Worm (Caenorhabditis elegans) whole organism, L4 larva: ENCODE data around the gene str-170.

Experiments used
- F10B5.3 ChIP-seq: sonication (generic microtip); optimal IDR thresholded peaks from 2 replicates; lab custom pipeline; 2016; ENCODE audit warnings: mild to moderate bottlenecking, missing genetic modification characterization, missing compliant biosample characterization
- F26F4.8 ChIP-seq: fragments of 200-800 bp; sonication (Bioruptor generic); conservative IDR thresholded peaks from 2 replicates; pipeline ENCODE4 v1.3.6; 2022; ENCODE audit warnings: missing genetic modification characterization, missing compliant biosample characterization
- T26A8.4 ChIP-seq: fragments of 200-800 bp; sonication (Bioruptor generic); IDR thresholded peaks from 2 replicates; pipeline ENCODE4 v1.3.6; 2022; ENCODE audit warnings: missing genetic modification characterization, missing compliant biosample characterization
- Y105C5A.15 ChIP-seq: fragments of 200-800 bp; sonication (Bioruptor generic); IDR thresholded peaks from 2 replicates; pipeline ENCODE4 v1.3.6; 2022; ENCODE audit warnings: missing genetic modification characterization, missing compliant biosample characterization
- Y75B8A.6 ChIP-seq: fragments of 200-800 bp; sonication (Bioruptor generic); IDR thresholded peaks from 2 replicates; pipeline ENCODE4 v1.3.6; 2022; ENCODE audit warnings: missing genetic modification reagents, missing genetic modification characterization, missing compliant biosample characterization
- ZK546.5 ChIP-seq, 2 experiments: sonication (generic microtip); optimal IDR thresholded peaks; 2 replicates each; lab custom pipeline; 2017; ENCODE audit warnings: missing biosample characterization in 2 of 2, missing genetic modification characterization in 2 of 2
- aha-1 ChIP-seq: fragments of 150-350 bp; peaks from one replicate; lab custom pipeline; 2014; ENCODE audit warnings: missing biosample characterization, missing genetic modification characterization
- aly-2 ChIP-seq: sonication (generic microtip); optimal IDR thresholded peaks from 2 replicates; lab custom pipeline; 2018; ENCODE audit warnings: missing biosample characterization, missing genetic modification characterization
- ceh-28 ChIP-seq: fragments of 150-350 bp; optimal IDR thresholded peaks from 2 replicates; lab custom pipeline; 2014; ENCODE audit warnings: missing biosample characterization, missing genetic modification reagents, missing genetic modification characterization
- ceh-32 ChIP-seq: sonication (generic microtip); optimal IDR thresholded peaks from 2 replicates; lab custom pipeline; 2016; ENCODE audit warnings: mild to moderate bottlenecking, missing genetic modification characterization, missing compliant biosample characterization; ENCODE audit not compliant: poor library complexity
- ceh-62 ChIP-seq: sonication (generic microtip); optimal IDR thresholded peaks from 2 replicates; lab custom pipeline; 2017; ENCODE audit warnings: missing biosample characterization, missing genetic modification characterization
- ceh-82 ChIP-seq: sonication (generic microtip); optimal IDR thresholded peaks from 2 replicates; lab custom pipeline; 2017; ENCODE audit warnings: missing biosample characterization, missing genetic modification characterization
- daf-12 ChIP-seq: fragments of 150-350 bp; optimal IDR thresholded peaks from 2 replicates; lab custom pipeline; 2014; ENCODE audit warnings: missing biosample characterization, missing genetic modification reagents, missing genetic modification characterization
- daf-16 ChIP-seq, 3 experiments: sonication (generic microtip); optimal IDR thresholded peaks; 2 replicates each; lab custom pipeline; 2016 to 2017; ENCODE audit warnings: missing genetic modification characterization in 3 of 3, missing genetic modification reagents in 3 of 3, mild to moderate bottlenecking in 2 of 3, missing compliant biosample characterization in 2 of 3, missing biosample characterization in 1 of 3, moderate library complexity in 1 of 3
- daf-19 ChIP-seq: fragments of 200-800 bp; sonication (Bioruptor generic); conservative IDR thresholded peaks from 2 replicates; pipeline ENCODE4 v1.3.6; 2022; ENCODE audit warnings: missing genetic modification characterization, missing compliant biosample characterization
- daf-8 ChIP-seq: fragments of 200-800 bp; sonication (Bioruptor generic); IDR thresholded peaks from 2 replicates; pipeline ENCODE4 v1.3.6; 2022; ENCODE audit warnings: missing genetic modification characterization, missing compliant biosample characterization
- dmd-8 ChIP-seq: fragments of 200-800 bp; sonication (Bioruptor generic); IDR thresholded peaks from 2 replicates; pipeline ENCODE4 v1.3.6; 2022; ENCODE audit warnings: missing genetic modification characterization, missing compliant biosample characterization
- dmd-9 ChIP-seq: fragments of 200-800 bp; sonication (Bioruptor generic); IDR thresholded peaks from 2 replicates; pipeline ENCODE4 v1.3.6; 2022; ENCODE audit warnings: missing genetic modification reagents, missing genetic modification characterization, missing compliant biosample characterization
- dve-1 ChIP-seq: sonication (generic microtip); optimal IDR thresholded peaks from 2 replicates; lab custom pipeline; 2017; ENCODE audit warnings: antibody characterized with exemption, mild to moderate bottlenecking, missing genetic modification characterization, missing compliant biosample characterization; ENCODE audit not compliant: insufficient read depth
- hlh-11 ChIP-seq: fragments of 200-800 bp; sonication (Bioruptor generic); optimal IDR thresholded peaks from 2 replicates; lab custom pipeline; 2018; ENCODE audit warnings: mild to moderate bottlenecking, missing genetic modification characterization, missing compliant biosample characterization
- hlh-30 ChIP-seq: sonication (generic microtip); optimal IDR thresholded peaks from 2 replicates; lab custom pipeline; 2017; ENCODE audit warnings: antibody characterized with exemption, mild to moderate bottlenecking, missing genetic modification characterization, missing compliant biosample characterization; ENCODE audit not compliant: insufficient read depth
- lin-13 ChIP-seq: fragments of 150-350 bp; optimal IDR thresholded peaks from 2 replicates; lab custom pipeline; 2014; ENCODE audit warnings: missing biosample characterization, missing genetic modification reagents, missing genetic modification characterization
- lin-15B ChIP-seq: fragments of 150-350 bp; sonication (generic microtip); optimal IDR thresholded peaks from 3 replicates; lab custom pipeline; 2014; ENCODE audit warnings: missing biosample characterization, missing genetic modification characterization
- lin-38 ChIP-seq: fragments of 200-800 bp; sonication (Bioruptor generic); IDR thresholded peaks from 2 replicates; pipeline ENCODE4 v1.3.6; 2022; ENCODE audit warnings: missing genetic modification reagents, missing genetic modification characterization, missing compliant biosample characterization
- lin-39 ChIP-seq: fragments of 150-350 bp; optimal IDR thresholded peaks from 2 replicates; lab custom pipeline; 2014; ENCODE audit warnings: missing biosample characterization, missing genetic modification reagents, missing genetic modification characterization
- madf-5 ChIP-seq, 2 experiments: fragments of 200-800 bp; sonication (Bioruptor generic); IDR thresholded peaks; 2 replicates each; pipeline ENCODE4 v1.3.6; 2022; ENCODE audit warnings: missing compliant biosample characterization in 2 of 2, missing genetic modification characterization in 2 of 2
- madf-9 ChIP-seq: fragments of 200-800 bp; sonication (Bioruptor generic); conservative IDR thresholded peaks from 2 replicates; pipeline ENCODE4 v1.3.6; 2022; ENCODE audit warnings: missing genetic modification reagents, missing genetic modification characterization, missing compliant biosample characterization
- mes-2 ChIP-seq: sonication (generic microtip); optimal IDR thresholded peaks from 2 replicates; lab custom pipeline; 2016; ENCODE audit warnings: missing genotype, mild to moderate bottlenecking, missing genetic modification characterization, missing compliant biosample characterization; ENCODE audit not compliant: poor library complexity, severe bottlenecking
- nhr-28 ChIP-seq: fragments of 150-350 bp; optimal IDR thresholded peaks from 2 replicates; lab custom pipeline; 2014; ENCODE audit warnings: missing biosample characterization, missing genetic modification characterization
- nhr-42 ChIP-seq: fragments of 200-800 bp; sonication (Bioruptor generic); IDR thresholded peaks from 2 replicates; pipeline ENCODE4 v1.3.6; 2022; ENCODE audit warnings: missing genetic modification characterization, missing compliant biosample characterization
- nhr-77 ChIP-seq: fragments of 150-350 bp; optimal IDR thresholded peaks from 2 replicates; lab custom pipeline; 2014; ENCODE audit warnings: missing biosample characterization, missing genetic modification characterization
- pqm-1 ChIP-seq: sonication (generic microtip); optimal IDR thresholded peaks from 2 replicates; lab custom pipeline; 2017; ENCODE audit warnings: missing biosample characterization, missing genetic modification characterization
- saeg-2 ChIP-seq: fragments of 200-800 bp; sonication (Bioruptor generic); IDR thresholded peaks from 2 replicates; pipeline ENCODE4 v1.3.6; 2022; ENCODE audit warnings: missing genetic modification reagents, missing genetic modification characterization, missing compliant biosample characterization
- set-16 ChIP-seq: fragments of 200-800 bp; sonication (Bioruptor generic); IDR thresholded peaks from 2 replicates; pipeline ENCODE4 v1.3.6; 2022; ENCODE audit warnings: missing genetic modification reagents, missing genetic modification characterization, missing compliant biosample characterization
- snpc-1.2 ChIP-seq: fragments of 200-800 bp; sonication (Bioruptor generic); IDR thresholded peaks from 2 replicates; pipeline ENCODE4 v1.3.6; 2022; ENCODE audit warnings: missing genetic modification reagents, missing genetic modification characterization, missing compliant biosample characterization
- unc-39 ChIP-seq: sonication (generic microtip); optimal IDR thresholded peaks from 2 replicates; lab custom pipeline; 2017; ENCODE audit warnings: missing biosample characterization, missing genetic modification characterization
- vab-7 ChIP-seq: fragments of 200-800 bp; sonication (Bioruptor generic); IDR thresholded peaks from 2 replicates; pipeline ENCODE4 v1.3.6; 2022; ENCODE audit warnings: missing genetic modification reagents, missing genetic modification characterization, missing compliant biosample characterization
- zfp-3 ChIP-seq: fragments of 200-800 bp; sonication (Bioruptor generic); conservative IDR thresholded peaks from 2 replicates; pipeline ENCODE4 v1.3.6; 2022; ENCODE audit warnings: missing genetic modification reagents, missing genetic modification characterization, missing compliant biosample characterization
- zip-11 ChIP-seq: fragments of 200-800 bp; sonication (Bioruptor generic); IDR thresholded peaks from 2 replicates; pipeline ENCODE4 v1.3.6; 2022; ENCODE audit warnings: missing genetic modification characterization, missing compliant biosample characterization

str-170 gene

ce11 chrIV:4858573-4858972, 18.6 kb upstream of the str-170 start, which contains the start of gene Y17G9A.3:
Gene Y17G9A.3, minus strand, starts transcription at chrIV:4858673.
- TF ChIP-seq daf-16 (GFP tag; optimal IDR thresholded peaks at IDR 0.05; lab: Kevin White, UChicago): no peak
- no peak for TF ChIP-seq daf-16 (tag; optimal IDR thresholded peaks at IDR 0.05; lab: Kevin White, UChicago)
- TF ChIP-seq dve-1 (tag; lab: Kevin White, UChicago): no peak
- no peak for TF ChIP-seq lin-38
- no peak for TF ChIP-seq aly-2 (tag; lab: Kevin White, UChicago)
- no peak for TF ChIP-seq unc-39
- TF ChIP-seq pqm-1: no peak
- TF ChIP-seq daf-8: no peak
- TF ChIP-seq ceh-28 (tag; lab: Kevin White, UChicago): no peak
- no peak for TF ChIP-seq zfp-3
- TF ChIP-seq lin-39 (tag; lab: Kevin White, UChicago): no peak
- TF ChIP-seq daf-12 (tag; lab: Kevin White, UChicago): no peak
- TF ChIP-seq saeg-2 (GFP tag; lab: Robert Waterston, UW): no peak
- TF ChIP-seq ceh-32 (tag; lab: Kevin White, UChicago): no peak
- no peak for TF ChIP-seq madf-5 (GFP tag; IDR thresholded peaks at IDR 0.05; lab: Robert Waterston, UW)
- no peak for TF ChIP-seq zip-11
- TF ChIP-seq T26A8.4 (GFP tag; lab: Robert Waterston, UW): no peak

- no peak for TF ChIP-seq zfp-3
- TF ChIP-seq unc-39: no peak
- no peak for TF ChIP-seq madf-9 (GFP tag; lab: Robert Waterston, UW)
- TF ChIP-seq vab-7 (GFP tag; lab: Robert Waterston, UW): no peak
Observed at ce11 chrIV:4861449-4861848, 15.8 kb upstream of the str-170 start, which contains the start of the genes Y17G9A.4 and str-173. Gene Y17G9A.4, minus strand, starts transcription at chrIV:4861549. Gene str-173, plus strand, starts transcription at chrIV:4861773.

ce11 chrIV:4864524-4864923, 12.7 kb upstream of the str-170 start:
- peak; percentile 94 for TF ChIP-seq snpc-1.2 (GFP tag; lab: Robert Waterston, UW)
- TF ChIP-seq hlh-11 (tag; lab: Kevin White, UChicago): no peak
- no peak for TF ChIP-seq hlh-30 (tag; lab: Kevin White, UChicago)
- TF ChIP-seq ZK546.5 (tag; optimal IDR thresholded peaks at IDR 0.05; lab: Kevin White, UChicago): no peak
- no peak for TF ChIP-seq lin-13
- no peak for TF ChIP-seq nhr-42 (GFP tag; lab: Robert Waterston, UW)
- TF ChIP-seq ceh-62 (tag; lab: Kevin White, UChicago): no peak
- TF ChIP-seq daf-8: no peak

- TF ChIP-seq F10B5.3 (tag; lab: Kevin White, UChicago): no peak
- no peak for TF ChIP-seq nhr-28 (tag; lab: Kevin White, UChicago)
- TF ChIP-seq zfp-3: no peak
- TF ChIP-seq Y75B8A.6: no peak
- TF ChIP-seq F26F4.8 (GFP tag; lab: Robert Waterston, UW): no peak
- TF ChIP-seq mes-2 (tag; lab: Kevin White, UChicago): no peak
- TF ChIP-seq aha-1 (tag; lab: Kevin White, UChicago): no peak
- no peak for TF ChIP-seq ceh-82 (tag; lab: Kevin White, UChicago)
- TF ChIP-seq Y105C5A.15 (GFP tag; lab: Robert Waterston, UW): no peak
- TF ChIP-seq dmd-8 (GFP tag; lab: Robert Waterston, UW): no peak
- no peak for TF ChIP-seq lin-15B
- TF ChIP-seq nhr-77 (tag; lab: Kevin White, UChicago): no peak
- no peak for TF ChIP-seq daf-19 (GFP tag; lab: Robert Waterston, UW)
- TF ChIP-seq dmd-9: no peak
- no peak for TF ChIP-seq unc-39
- TF ChIP-seq set-16 (GFP tag; lab: Robert Waterston, UW): no peak
Observed at ce11 chrIV:4866599-4866998, 10.6 kb upstream of the str-170 start.
